Worm (Caenorhabditis elegans) whole organism, L2 larva: Measurements from ENCODE around the gene F53A9.1.

Experiments
- C34F6.9 ChIP-seq: fragments of 150-350 bp; optimal IDR thresholded peaks from 2 replicates; lab custom pipeline; 2014; ENCODE audit warnings: missing biosample characterization, missing genetic modification characterization
- F13H6.1 ChIP-seq: sonication (generic microtip); optimal IDR thresholded peaks from 2 replicates; lab custom pipeline; 2016; ENCODE audit warnings: missing genetic modification characterization, missing compliant biosample characterization
- alr-1 ChIP-seq: fragments of 150-350 bp; optimal IDR thresholded peaks from 2 replicates; lab custom pipeline; 2014; ENCODE audit warnings: missing biosample characterization, missing genetic modification characterization
- blmp-1 ChIP-seq: sonication (generic microtip); optimal IDR thresholded peaks from 2 replicates; lab custom pipeline; 2017; ENCODE audit warnings: missing genetic modification characterization, mild to moderate bottlenecking, missing compliant biosample characterization, antibody characterized with exemption, moderate library complexity; ENCODE audit not compliant: insufficient read depth
- crh-2 ChIP-seq: sonication (generic microtip); optimal IDR thresholded peaks from 2 replicates; lab custom pipeline; 2017; ENCODE audit warnings: missing biosample characterization, missing genetic modification characterization
- dmd-4 ChIP-seq: sonication (generic microtip); optimal IDR thresholded peaks from 2 replicates; lab custom pipeline; 2017; ENCODE audit warnings: missing biosample characterization, missing genetic modification characterization
- egl-27 ChIP-seq: sonication (generic microtip); optimal IDR thresholded peaks from 3 replicates; lab custom pipeline; 2017; ENCODE audit warnings: missing biosample characterization, missing genetic modification reagents, missing genetic modification characterization
- lin-39 ChIP-seq: fragments of 150-350 bp; optimal IDR thresholded peaks from 2 replicates; lab custom pipeline; 2014; ENCODE audit warnings: missing biosample characterization, missing genetic modification reagents, missing genetic modification characterization
- nhr-11 ChIP-seq: fragments of 150-350 bp; optimal IDR thresholded peaks from 2 replicates; lab custom pipeline; 2014; ENCODE audit warnings: missing biosample characterization, missing genetic modification characterization
- nhr-12 ChIP-seq: fragments of 150-350 bp; optimal IDR thresholded peaks from 2 replicates; lab custom pipeline; 2014; ENCODE audit warnings: missing biosample characterization, missing genetic modification characterization
- nhr-25 ChIP-seq: fragments of 150-350 bp; sonication (generic microtip); optimal IDR thresholded peaks from 3 replicates; lab custom pipeline; 2014; ENCODE audit warnings: missing biosample characterization, missing genetic modification characterization
- zag-1 ChIP-seq: fragments of 150-350 bp; optimal IDR thresholded peaks from 2 replicates; lab custom pipeline; 2014; ENCODE audit warnings: missing biosample characterization, missing genetic modification characterization
- ztf-11 ChIP-seq: sonication (generic microtip); optimal IDR thresholded peaks from 2 replicates; lab custom pipeline; 2017; ENCODE audit warnings: missing biosample characterization, missing genetic modification characterization

DNA sequence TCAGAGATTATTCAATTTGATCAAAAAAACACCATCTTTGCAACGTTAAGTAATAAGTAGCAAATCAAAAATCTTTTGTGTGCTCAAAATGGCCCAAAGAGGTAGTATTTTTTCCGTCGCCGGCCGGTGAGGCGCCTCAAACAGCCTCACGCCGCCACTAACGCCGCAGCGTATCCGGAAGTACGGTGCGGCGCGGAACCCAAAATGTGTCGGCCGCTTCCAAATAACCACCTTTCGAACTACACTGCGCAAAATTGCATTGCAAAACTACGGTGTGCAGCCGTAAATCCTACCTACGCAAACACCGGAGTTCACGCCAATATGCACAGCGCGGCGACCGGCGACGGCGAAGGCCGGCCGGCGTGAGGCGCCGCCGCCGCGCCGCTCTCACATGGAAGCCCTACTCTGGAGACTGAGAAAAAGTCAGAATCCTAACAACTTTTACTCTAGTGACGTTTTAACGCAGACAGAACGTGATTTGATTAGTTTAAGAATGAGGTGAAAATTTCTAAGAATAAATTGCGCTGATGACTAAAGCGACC, 30.3 kb downstream of the F53A9.1 start:
- TF ChIP-seq nhr-11 = no peak
- TF ChIP-seq lin-39 (tag; lab: Kevin White, UChicago) = no peak
- no peak for TF ChIP-seq egl-27 (tag; lab: Kevin White, UChicago)
- no peak for TF ChIP-seq ztf-11 (tag; lab: Kevin White, UChicago)
- TF ChIP-seq blmp-1 (tag; lab: Kevin White, UChicago) = no peak
- no peak for TF ChIP-seq nhr-12 (tag; lab: Kevin White, UChicago)
- TF ChIP-seq dmd-4 (tag; lab: Kevin White, UChicago) = no peak
- TF ChIP-seq alr-1 = no peak
- no peak for TF ChIP-seq nhr-25
- TF ChIP-seq F13H6.1 = no peak
- TF ChIP-seq C34F6.9 = no peak
- no peak for TF ChIP-seq zag-1 (tag; lab: Kevin White, UChicago)
- TF ChIP-seq crh-2 (tag; lab: Kevin White, UChicago) = no peak
